Worm (Caenorhabditis elegans) whole organism, L2 larva: ENCODE data around the gene Y17G7B.22.

Source experiments
- C34F6.9 ChIP-seq: fragments of 150-350 bp; optimal IDR thresholded peaks from 2 replicates; lab custom pipeline; 2014; ENCODE audit warnings: missing biosample characterization, missing genetic modification characterization
- F13H6.1 ChIP-seq: sonication (generic microtip); optimal IDR thresholded peaks from 2 replicates; lab custom pipeline; 2016; ENCODE audit warnings: missing genetic modification characterization, missing compliant biosample characterization
- R02D3.7 ChIP-seq: fragments of 150-350 bp; optimal IDR thresholded peaks from 2 replicates; lab custom pipeline; 2014; ENCODE audit warnings: missing biosample characterization, missing genetic modification characterization
- Y55F3AM.14 ChIP-seq: fragments of 200-800 bp; sonication (Bioruptor generic); optimal IDR thresholded peaks from 2 replicates; lab custom pipeline; 2018; ENCODE audit warnings: mild to moderate bottlenecking, missing genetic modification characterization, missing compliant biosample characterization
- ZK546.5 ChIP-seq: sonication (generic microtip); optimal IDR thresholded peaks from 2 replicates; lab custom pipeline; 2017; ENCODE audit warnings: missing biosample characterization, missing genetic modification characterization
- alr-1 ChIP-seq: fragments of 150-350 bp; optimal IDR thresholded peaks from 2 replicates; lab custom pipeline; 2014; ENCODE audit warnings: missing biosample characterization, missing genetic modification characterization
- aly-2 ChIP-seq: fragments of 150-350 bp; optimal IDR thresholded peaks from 2 replicates; lab custom pipeline; 2014; ENCODE audit warnings: missing biosample characterization, missing genetic modification characterization
- ama-1 ChIP-seq: fragments of 150-350 bp; optimal IDR thresholded peaks from 2 replicates; lab custom pipeline; 2018; ENCODE audit warnings: inconsistent platforms
- blmp-1 ChIP-seq: sonication (generic microtip); optimal IDR thresholded peaks from 2 replicates; lab custom pipeline; 2017; ENCODE audit warnings: missing genetic modification characterization, mild to moderate bottlenecking, missing compliant biosample characterization, antibody characterized with exemption, moderate library complexity; ENCODE audit not compliant: insufficient read depth
- ceh-16 ChIP-seq: fragments of 150-350 bp; optimal IDR thresholded peaks from 2 replicates; lab custom pipeline; 2014; ENCODE audit warnings: missing biosample characterization, missing genetic modification characterization
- ceh-82 ChIP-seq: fragments of 150-350 bp; optimal IDR thresholded peaks from 2 replicates; lab custom pipeline; 2014; ENCODE audit warnings: missing biosample characterization, missing genetic modification characterization
- crh-2 ChIP-seq: sonication (generic microtip); optimal IDR thresholded peaks from 2 replicates; lab custom pipeline; 2017; ENCODE audit warnings: missing biosample characterization, missing genetic modification characterization
- dmd-4 ChIP-seq: sonication (generic microtip); optimal IDR thresholded peaks from 2 replicates; lab custom pipeline; 2017; ENCODE audit warnings: missing biosample characterization, missing genetic modification characterization
- egl-27 ChIP-seq: sonication (generic microtip); optimal IDR thresholded peaks from 3 replicates; lab custom pipeline; 2017; ENCODE audit warnings: missing biosample characterization, missing genetic modification reagents, missing genetic modification characterization
- elt-1 ChIP-seq: fragments of 150-350 bp; optimal IDR thresholded peaks from 2 replicates; lab custom pipeline; 2014; ENCODE audit warnings: missing biosample characterization, missing genetic modification characterization
- elt-3 ChIP-seq: sonication (generic microtip); optimal IDR thresholded peaks from 2 replicates; lab custom pipeline; 2017; ENCODE audit warnings: missing biosample characterization, missing genetic modification characterization
- fos-1 ChIP-seq: fragments of 150-350 bp; optimal IDR thresholded peaks from 2 replicates; lab custom pipeline; 2014; ENCODE audit warnings: missing biosample characterization, missing genetic modification characterization
- gmeb-1 ChIP-seq: fragments of 150-350 bp; optimal IDR thresholded peaks from 2 replicates; lab custom pipeline; 2014; ENCODE audit warnings: missing biosample characterization, missing genetic modification characterization
- lin-11 ChIP-seq: fragments of 150-350 bp; sonication (generic microtip); optimal IDR thresholded peaks from 2 replicates; lab custom pipeline; 2014; ENCODE audit warnings: missing biosample characterization, missing genetic modification characterization, inconsistent platforms, mixed read lengths
- lin-13 ChIP-seq: fragments of 150-350 bp; optimal IDR thresholded peaks from 2 replicates; lab custom pipeline; 2014; ENCODE audit warnings: missing biosample characterization, missing genetic modification reagents, missing genetic modification characterization
- lin-39 ChIP-seq: fragments of 150-350 bp; optimal IDR thresholded peaks from 2 replicates; lab custom pipeline; 2014; ENCODE audit warnings: missing biosample characterization, missing genetic modification reagents, missing genetic modification characterization
- lsy-2 ChIP-seq, 2 experiments: fragments of 150-350 bp in 1 of 2; sonication (generic microtip) in 1 of 2; optimal IDR thresholded peaks; 2 replicates each; lab custom pipeline; 2014 to 2017; ENCODE audit warnings: missing biosample characterization in 2 of 2, missing genetic modification characterization in 2 of 2
- mab-5 ChIP-seq: fragments of 150-350 bp; optimal IDR thresholded peaks from 2 replicates; lab custom pipeline; 2014; ENCODE audit warnings: missing biosample characterization, missing genetic modification characterization
- mbf-1 ChIP-seq: sonication (generic microtip); optimal IDR thresholded peaks from 2 replicates; lab custom pipeline; 2017; ENCODE audit warnings: missing biosample characterization, missing genetic modification characterization
- mdl-1 ChIP-seq, 2 experiments: fragments of 150-350 bp in 1 of 2; sonication (generic microtip) in 1 of 2; optimal IDR thresholded peaks; 2 replicates each; lab custom pipeline; 2017; ENCODE audit warnings: missing biosample characterization in 2 of 2, missing genetic modification characterization in 2 of 2
- nhr-10 ChIP-seq: sonication (generic microtip); optimal IDR thresholded peaks from 2 replicates; lab custom pipeline; 2017; ENCODE audit warnings: missing biosample characterization, missing genetic modification characterization
- nhr-11 ChIP-seq: fragments of 150-350 bp; optimal IDR thresholded peaks from 2 replicates; lab custom pipeline; 2014; ENCODE audit warnings: missing biosample characterization, missing genetic modification characterization
- nhr-12 ChIP-seq: fragments of 150-350 bp; optimal IDR thresholded peaks from 2 replicates; lab custom pipeline; 2014; ENCODE audit warnings: missing biosample characterization, missing genetic modification characterization
- nhr-129 ChIP-seq: fragments of 150-350 bp; optimal IDR thresholded peaks from 2 replicates; lab custom pipeline; 2014; ENCODE audit warnings: missing biosample characterization, missing genetic modification characterization
- nhr-21 ChIP-seq: fragments of 150-350 bp; optimal IDR thresholded peaks from 2 replicates; lab custom pipeline; 2014; ENCODE audit warnings: missing biosample characterization, missing genetic modification characterization
- nhr-23 ChIP-seq: fragments of 150-350 bp; optimal IDR thresholded peaks from 2 replicates; lab custom pipeline; 2014; ENCODE audit warnings: missing biosample characterization, missing genetic modification reagents, missing genetic modification characterization
- nhr-237 ChIP-seq: fragments of 150-350 bp; optimal IDR thresholded peaks from 2 replicates; lab custom pipeline; 2014; ENCODE audit warnings: missing biosample characterization, missing genetic modification characterization
- nhr-25 ChIP-seq: fragments of 150-350 bp; sonication (generic microtip); optimal IDR thresholded peaks from 3 replicates; lab custom pipeline; 2014; ENCODE audit warnings: missing biosample characterization, missing genetic modification characterization
- nhr-6 ChIP-seq: fragments of 150-350 bp; optimal IDR thresholded peaks from 2 replicates; lab custom pipeline; 2014; ENCODE audit warnings: missing biosample characterization, missing genetic modification characterization
- nhr-77 ChIP-seq: fragments of 150-350 bp; optimal IDR thresholded peaks from 2 replicates; lab custom pipeline; 2014; ENCODE audit warnings: missing biosample characterization, missing genetic modification characterization
- peb-1 ChIP-seq: fragments of 150-350 bp; optimal IDR thresholded peaks from 2 replicates; lab custom pipeline; 2014; ENCODE audit warnings: missing biosample characterization, missing genetic modification characterization
- sem-4 ChIP-seq: fragments of 150-350 bp; optimal IDR thresholded peaks from 2 replicates; lab custom pipeline; 2014; ENCODE audit warnings: missing biosample characterization, missing genetic modification reagents, missing genetic modification characterization
- skn-1 ChIP-seq: sonication (generic microtip); optimal IDR thresholded peaks from 2 replicates; lab custom pipeline; 2017; ENCODE audit warnings: missing biosample characterization, missing genetic modification characterization
- sma-3 ChIP-seq: sonication (generic microtip); optimal IDR thresholded peaks from 2 replicates; lab custom pipeline; 2016; ENCODE audit warnings: missing genetic modification reagents, missing genetic modification characterization, missing compliant biosample characterization
- sma-9 ChIP-seq, 2 experiments: fragments of 150-350 bp in 1 of 2; sonication (generic microtip) in 1 of 2; optimal IDR thresholded peaks; 2 replicates each; lab custom pipeline; 2014 to 2016; ENCODE audit warnings: missing genetic modification characterization in 2 of 2, mild to moderate bottlenecking in 1 of 2, missing biosample characterization in 1 of 2, missing compliant biosample characterization in 1 of 2, missing genetic modification reagents in 1 of 2, moderate library complexity in 1 of 2
- snpc-4 ChIP-seq: fragments of 150-350 bp; optimal IDR thresholded peaks from 2 replicates; lab custom pipeline; 2014; ENCODE audit warnings: missing biosample characterization, missing genetic modification characterization
- unc-39 ChIP-seq: fragments of 150-350 bp; optimal IDR thresholded peaks from 2 replicates; lab custom pipeline; 2014; ENCODE audit warnings: missing biosample characterization, missing genetic modification characterization
- unc-55 ChIP-seq: fragments of 150-350 bp; sonication (generic microtip); optimal IDR thresholded peaks from 3 replicates; lab custom pipeline; 2014; ENCODE audit warnings: missing biosample characterization, missing genetic modification reagents, missing genetic modification characterization
- unc-62 ChIP-seq: fragments of 150-350 bp; optimal IDR thresholded peaks from 2 replicates; lab custom pipeline; 2014; ENCODE audit warnings: missing biosample characterization, missing genetic modification reagents, missing genetic modification characterization
- zag-1 ChIP-seq: fragments of 150-350 bp; optimal IDR thresholded peaks from 2 replicates; lab custom pipeline; 2014; ENCODE audit warnings: missing biosample characterization, missing genetic modification characterization
- ztf-1 ChIP-seq: fragments of 200-800 bp; sonication (Bioruptor generic); conservative IDR thresholded peaks from 2 replicates; pipeline ENCODE4 v1.3.6; 2022; ENCODE audit warnings: missing genetic modification characterization, missing compliant biosample characterization
- ztf-11 ChIP-seq: sonication (generic microtip); optimal IDR thresholded peaks from 2 replicates; lab custom pipeline; 2017; ENCODE audit warnings: missing biosample characterization, missing genetic modification characterization
- ztf-4 ChIP-seq: fragments of 150-350 bp; optimal IDR thresholded peaks from 2 replicates; lab custom pipeline; 2014; ENCODE audit warnings: missing biosample characterization, missing genetic modification characterization

Gene Y17G7B.22

ce11 chrII:12089616-12090215 is 21.9 kb downstream of the Y17G7B.22 start:
- TF ChIP-seq ztf-1 (GFP tag; lab: Robert Waterston, UW) (no peak), elt-1 (tag; lab: Kevin White, UChicago) (no peak), mbf-1 (tag; lab: Kevin White, UChicago) (no peak), nhr-25 (peak; percentile 60), blmp-1 (no peak), nhr-77 (tag; lab: Kevin White, UChicago) (no peak), zag-1 (peak; percentile 68), ceh-16 (tag; lab: Kevin White, UChicago) (no peak), Y55F3AM.14 (GFP tag; lab: Kevin White, UChicago) (no peak), dmd-4 (tag; lab: Kevin White, UChicago) (no peak), nhr-12 (tag; lab: Kevin White, UChicago) (no peak), lin-39 (tag; lab: Kevin White, UChicago) (no peak), nhr-11 (tag; lab: Kevin White, UChicago) (no peak), skn-1 (tag; lab: Kevin White, UChicago) (no peak), ztf-11 (tag; lab: Kevin White, UChicago) (no peak), unc-39 (tag; lab: Kevin White, UChicago) (no peak), elt-3 (no peak), aly-2 (no peak), sem-4 (tag; lab: Kevin White, UChicago) (peak; percentile 86), nhr-129 (tag; lab: Kevin White, UChicago) (peak; percentile 45), F13H6.1 (tag; lab: Kevin White, UChicago) (peak; percentile 77), ztf-4 (tag; lab: Kevin White, UChicago) (no peak), alr-1 (tag; lab: Kevin White, UChicago) (no peak), lsy-2 (tag; optimal IDR thresholded peaks at IDR 0.05; lab: Kevin White, UChicago) (peak; percentile 9 to 73), gmeb-1 (peak; percentile 57), mab-5 (tag; lab: Kevin White, UChicago) (no peak), fos-1 (peak; percentile 87), crh-2 (tag; lab: Kevin White, UChicago) (peak; percentile 72), snpc-4 (tag; lab: Kevin White, UChicago) (peak; percentile 19), mdl-1 (tag; optimal IDR thresholded peaks at IDR 0.05; lab: Kevin White, UChicago) (peak in 1 of 2 experiments; percentile 48), lin-13 (GFP tag; lab: Kevin White, UChicago) (no peak), nhr-10 (tag; lab: Kevin White, UChicago) (no peak), ama-1 (lab: Kevin White, UChicago) (no peak), sma-3 (GFP tag; lab: Kevin White, UChicago) (peak; percentile 31), R02D3.7 (tag; lab: Kevin White, UChicago) (no peak), nhr-6 (no peak), nhr-23 (tag; lab: Kevin White, UChicago) (no peak), peb-1 (tag; lab: Kevin White, UChicago) (no peak), unc-55 (GFP tag; lab: Kevin White, UChicago) (peak; percentile 69), unc-62 (GFP tag; lab: Kevin White, UChicago) (no peak), C34F6.9 (tag; lab: Kevin White, UChicago) (peak; percentile 83), nhr-21 (peak; percentile 55), sma-9 (GFP tag; optimal IDR thresholded peaks at IDR 0.05; lab: Kevin White, UChicago) (peak; percentile 57), sma-9 (tag; optimal IDR thresholded peaks at IDR 0.05; lab: Kevin White, UChicago) (no peak), ceh-82 (tag; lab: Kevin White, UChicago) (no peak), egl-27 (tag; lab: Kevin White, UChicago) (peak; percentile 61), nhr-237 (no peak), lin-11 (tag; lab: Kevin White, UChicago) (no peak), ZK546.5 (no peak)
